In genomic region chrIII:7981233-7981632, ce11 we compare ENCODE assay signal across 2 worm cellular contexts.
A peak's percentile ranks its signal among the peaks of the same experiment; 100 is the strongest.
TF ChIP-seq lines count a peak whose summit lies in the region.

No protein-coding gene starts in this region.

TF ChIP-seq in whole organism, L4 larva, 104 proteins besides CTCF, POLR2A, EP300 and RAD21:
- TF ChIP-seq ctbp-1 (GFP tag; IDR thresholded peaks at IDR 0.05; lab: Robert Waterston, UW) (no peak), set-16 (GFP tag; IDR thresholded peaks at IDR 0.05; lab: Robert Waterston, UW) (peak; percentile 66), ces-1 (GFP tag; optimal IDR thresholded peaks at IDR 0.05; lab: Kevin White, UChicago) (no peak), unc-39 (tag; optimal IDR thresholded peaks at IDR 0.05; lab: Kevin White, UChicago) (no peak), snpc-4 (tag; optimal IDR thresholded peaks at IDR 0.05; lab: Kevin White, UChicago) (no peak)

TF ChIP-seq in whole organism, young adult, 124 proteins besides CTCF, POLR2A, EP300 and RAD21:
- TF ChIP-seq chd-7 (tag; optimal IDR thresholded peaks at IDR 0.05; lab: Kevin White, UChicago) (no peak), madf-6 (GFP tag; IDR thresholded peaks at IDR 0.05; lab: Robert Waterston, UW) (peak; percentile 31; the same call in 1 of the 2 replicates), zfh-2 (GFP tag; conservative IDR thresholded peaks at IDR 0.05; lab: Robert Waterston, UW) (peak; percentile 65), hmg-1.2 (GFP tag; IDR thresholded peaks at IDR 0.05; lab: Robert Waterston, UW) (no peak)
